Worm (Caenorhabditis elegans): Measurements from ENCODE around the gene igdb-3.
A peak's percentile ranks its signal among the peaks of the same experiment; 100 is the strongest.

igdb-3 gene

ce11 chrX:6341513-6341912, 43.8 kb upstream of the igdb-3 start, which contains the start of gene C03B1.7:
C03B1.7 (plus strand) TSS chrX:6341813.
- TF ChIP-seq lin-15B (tag; optimal IDR thresholded peaks at IDR 0.05) (no peak), jun-1 (tag; optimal IDR thresholded peaks at IDR 0.05) (no peak), nhr-84 (tag; optimal IDR thresholded peaks at IDR 0.05) (no peak), nhr-19 (GFP tag; conservative IDR thresholded peaks at IDR 0.05) (no peak), zag-1 (tag; optimal IDR thresholded peaks at IDR 0.05) (no peak), fos-1 (tag; optimal IDR thresholded peaks at IDR 0.05) (no peak), tlp-1 (tag; optimal IDR thresholded peaks at IDR 0.05) (no peak), ceh-90 (tag; optimal IDR thresholded peaks at IDR 0.05) (no peak), ceh-82 (tag; optimal IDR thresholded peaks at IDR 0.05) (no peak), egl-13 (tag; optimal IDR thresholded peaks at IDR 0.05) (no peak), sox-4 (tag; optimal IDR thresholded peaks at IDR 0.05) (no peak), elt-3 (tag; optimal IDR thresholded peaks at IDR 0.05) (no peak), lin-35 (GFP tag; optimal IDR thresholded peaks at IDR 0.05) (no peak), pax-3 (tag; optimal IDR thresholded peaks at IDR 0.05) (no peak)

ce11 chrX:6345785-6346184, 39.5 kb upstream of the igdb-3 start:
- no peak for TF ChIP-seq pqm-1 (tag; optimal IDR thresholded peaks at IDR 0.05)

ce11 chrX:6347013-6347412, 38.3 kb upstream of the igdb-3 start, which contains the start of gene C03B1.9:
C03B1.9 (minus strand) TSS chrX:6347113.
- TF ChIP-seq lin-15B (tag; optimal IDR thresholded peaks at IDR 0.05) (no peak), ceh-82 (tag; optimal IDR thresholded peaks at IDR 0.05) (no peak)

- peak; percentile 7 for TF ChIP-seq dsc-1 (tag; optimal IDR thresholded peaks at IDR 0.05)
- TF ChIP-seq unc-130 (tag; optimal IDR thresholded peaks at IDR 0.05): no peak
Observed at ce11 chrX:6350016-6350415, 35.3 kb upstream of the igdb-3 start, which contains the start of gene C03B1.6. C03B1.6 (plus strand) TSS chrX:6350316.

- TF ChIP-seq snpc-4 (tag; optimal IDR thresholded peaks at IDR 0.05) (no peak), nhr-28 (tag; optimal IDR thresholded peaks at IDR 0.05) (no peak), nhr-237 (tag; optimal IDR thresholded peaks at IDR 0.05) (no peak), mab-9 (GFP tag; IDR thresholded peaks at IDR 0.05) (no peak), egl-13 (tag; optimal IDR thresholded peaks at IDR 0.05) (no peak), hpl-2 (GFP tag; optimal IDR thresholded peaks at IDR 0.05) (no peak), mdl-1 (tag; optimal IDR thresholded peaks at IDR 0.05) (no peak), mep-1 (tag; optimal IDR thresholded peaks at IDR 0.05) (no peak), lir-3 (tag; optimal IDR thresholded peaks at IDR 0.05; ENCODE audit: poor library complexity) (no peak), fkh-4 (tag; optimal IDR thresholded peaks at IDR 0.05; ENCODE audit: borderline replicate concordance) (no peak), nhr-20 (tag; optimal IDR thresholded peaks at IDR 0.05) (peak; percentile 3), nhr-71 (tag; optimal IDR thresholded peaks at IDR 0.05) (peak; percentile 51), ceh-8 (GFP tag; optimal IDR thresholded peaks at IDR 0.05) (peak; percentile 60), hlh-4 (tag; optimal IDR thresholded peaks at IDR 0.05) (no peak), fkh-8 (tag; optimal IDR thresholded peaks at IDR 0.05) (peak; percentile 78), unc-98 (GFP tag; IDR thresholded peaks at IDR 0.05) (no peak), nhr-47 (tag; optimal IDR thresholded peaks at IDR 0.05) (no peak), xbp-1 (tag; optimal IDR thresholded peaks at IDR 0.05) (peak; percentile 15), ztf-4 (tag; optimal IDR thresholded peaks at IDR 0.05) (no peak), skn-1 (tag; optimal IDR thresholded peaks at IDR 0.05) (no peak), dpl-1 (GFP tag; optimal IDR thresholded peaks at IDR 0.05) (no peak), pag-3 (tag; optimal IDR thresholded peaks at IDR 0.05; ENCODE audit: borderline replicate concordance, insufficient read depth) (no peak), sox-4 (tag; optimal IDR thresholded peaks at IDR 0.05) (peak; percentile 43), rnt-1 (tag; optimal IDR thresholded peaks at IDR 0.05) (no peak), ztf-11 (tag; optimal IDR thresholded peaks at IDR 0.05) (no peak), fos-1 (tag; optimal IDR thresholded peaks at IDR 0.05) (no peak), nhr-12 (tag; optimal IDR thresholded peaks at IDR 0.05) (no peak), efl-1 (optimal IDR thresholded peaks at IDR 0.05) (no peak), efl-1 (GFP tag; optimal IDR thresholded peaks at IDR 0.05 in 1 of 2) (no peak), alr-1 (tag; optimal IDR thresholded peaks at IDR 0.05; ENCODE audit: borderline replicate concordance) (no peak)
Observed at ce11 chrX:6353763-6354162, 31.5 kb upstream of the igdb-3 start.
